Worm (Caenorhabditis elegans) whole organism, L1 larva: ENCODE measurements around the gene prx-6.

Experiments
- C04F5.9 ChIP-seq: sonication (generic microtip); optimal IDR thresholded peaks from 2 replicates; lab custom pipeline; 2016; ENCODE audit warnings: missing genetic modification characterization, missing compliant biosample characterization
- C16A3.4 ChIP-seq: fragments of 150-350 bp; optimal IDR thresholded peaks from 2 replicates; lab custom pipeline; 2014; ENCODE audit warnings: missing biosample characterization, missing genetic modification characterization
- F16B12.6 ChIP-seq: fragments of 150-350 bp; optimal IDR thresholded peaks from 2 replicates; lab custom pipeline; 2014; ENCODE audit warnings: missing biosample characterization, missing genetic modification characterization
- Y116A8C.19 ChIP-seq: sonication (generic microtip); optimal IDR thresholded peaks from 2 replicates; lab custom pipeline; 2016; ENCODE audit warnings: missing compliant biosample characterization, missing genetic modification characterization, borderline replicate concordance
- aha-1 ChIP-seq: fragments of 150-350 bp; optimal IDR thresholded peaks from 2 replicates; lab custom pipeline; 2014; ENCODE audit warnings: missing biosample characterization, missing genetic modification characterization
- aly-2 ChIP-seq: fragments of 150-350 bp; optimal IDR thresholded peaks from 2 replicates; lab custom pipeline; 2014; ENCODE audit warnings: missing biosample characterization, missing genetic modification characterization
- ama-1 ChIP-seq: fragments of 150-350 bp; optimal IDR thresholded peaks from 2 replicates; lab custom pipeline; 2014
- ceh-63 ChIP-seq: fragments of 200-800 bp; sonication (Bioruptor generic); optimal IDR thresholded peaks from 2 replicates; lab custom pipeline; 2018; ENCODE audit warnings: mild to moderate bottlenecking, missing genetic modification characterization, missing compliant biosample characterization
- ceh-90 ChIP-seq: sonication (generic microtip); optimal IDR thresholded peaks from 2 replicates; lab custom pipeline; 2016; ENCODE audit warnings: missing genetic modification characterization, missing compliant biosample characterization
- ces-1 ChIP-seq: fragments of 150-350 bp; optimal IDR thresholded peaks from 2 replicates; lab custom pipeline; 2014; ENCODE audit warnings: missing biosample characterization, missing genetic modification reagents, missing genetic modification characterization
- dpl-1 ChIP-seq, 3 experiments: fragments of 150-350 bp in 2 of 3; sonication (generic microtip) in 1 of 3; optimal IDR thresholded peaks; 2 replicates each; lab custom pipeline; 2014 to 2017; ENCODE audit warnings: missing biosample characterization in 3 of 3, missing genetic modification characterization in 3 of 3, missing genetic modification reagents in 3 of 3
- dsc-1 ChIP-seq: sonication (generic microtip); optimal IDR thresholded peaks from 2 replicates; lab custom pipeline; 2016; ENCODE audit warnings: mild to moderate bottlenecking, missing genetic modification characterization, missing compliant biosample characterization
- efl-1 ChIP-seq, 4 experiments: fragments of 150-350 bp; optimal IDR thresholded peaks in 3 of 4; peaks in 1 of 4; 1 replicate in 1 of 4; 2 replicates in 3 of 4; lab custom pipeline; 2014; ENCODE audit warnings: missing biosample characterization in 2 of 4, missing genetic modification characterization in 2 of 4, missing genetic modification reagents in 2 of 4
- egl-27 ChIP-seq, 2 experiments: fragments of 150-350 bp in 1 of 2; sonication (generic microtip); optimal IDR thresholded peaks; 3 replicates each; lab custom pipeline; 2017 to 2018; ENCODE audit warnings: missing biosample characterization in 2 of 2, missing genetic modification characterization in 2 of 2, missing genetic modification reagents in 2 of 2
- elt-2 ChIP-seq: sonication (generic microtip); optimal IDR thresholded peaks from 2 replicates; lab custom pipeline; 2016; ENCODE audit warnings: missing genetic modification characterization, mild to moderate bottlenecking, inconsistent platforms, missing compliant biosample characterization, missing genetic modification reagents
- irx-1 ChIP-seq: sonication (generic microtip); optimal IDR thresholded peaks from 2 replicates; lab custom pipeline; 2016; ENCODE audit warnings: missing genetic modification characterization, missing compliant biosample characterization
- isw-1 ChIP-seq: fragments of 200-800 bp; sonication (Bioruptor generic); IDR thresholded peaks from 2 replicates; pipeline ENCODE4 v1.3.6; 2022; ENCODE audit warnings: missing genetic modification characterization, missing compliant biosample characterization
- jun-1 ChIP-seq: fragments of 150-350 bp; optimal IDR thresholded peaks from 2 replicates; lab custom pipeline; 2014; ENCODE audit warnings: missing biosample characterization, missing genetic modification reagents, missing genetic modification characterization
- lin-14 ChIP-seq: fragments of 200-800 bp; sonication (Bioruptor generic); optimal IDR thresholded peaks from 2 replicates; lab custom pipeline; 2018; ENCODE audit warnings: mild to moderate bottlenecking, missing genetic modification characterization, moderate library complexity, missing compliant biosample characterization
- lin-35 ChIP-seq, 2 experiments: fragments of 150-350 bp; optimal IDR thresholded peaks; 2 replicates each; lab custom pipeline; 2014; ENCODE audit warnings: missing biosample characterization in 2 of 2, missing genetic modification characterization in 2 of 2, missing genetic modification reagents in 2 of 2
- lir-3 ChIP-seq: sonication (generic microtip); optimal IDR thresholded peaks from 2 replicates; lab custom pipeline; 2016; ENCODE audit warnings: mild to moderate bottlenecking, missing genetic modification characterization, moderate library complexity, missing compliant biosample characterization; ENCODE audit not compliant: poor library complexity
- lsy-2 ChIP-seq, 2 experiments: fragments of 150-350 bp; optimal IDR thresholded peaks; 2 replicates each; lab custom pipeline; 2014; ENCODE audit warnings: missing biosample characterization in 2 of 2, missing genetic modification characterization in 2 of 2
- mdl-1 ChIP-seq, 2 experiments: fragments of 150-350 bp; optimal IDR thresholded peaks; 2 replicates each; lab custom pipeline; 2014 to 2017; ENCODE audit warnings: missing biosample characterization in 2 of 2, missing genetic modification characterization in 2 of 2, inconsistent platforms in 1 of 2
- nhr-19 ChIP-seq: fragments of 200-800 bp; sonication (Bioruptor generic); conservative IDR thresholded peaks from 2 replicates; pipeline ENCODE4 v1.3.6; 2022; ENCODE audit warnings: missing genetic modification characterization, missing compliant biosample characterization
- nhr-20 ChIP-seq: sonication (generic microtip); optimal IDR thresholded peaks from 2 replicates; lab custom pipeline; 2016; ENCODE audit warnings: mild to moderate bottlenecking, missing genetic modification characterization, missing compliant biosample characterization
- nhr-47 ChIP-seq: sonication (generic microtip); optimal IDR thresholded peaks from 2 replicates; lab custom pipeline; 2016; ENCODE audit warnings: mild to moderate bottlenecking, missing genetic modification characterization, moderate library complexity, missing compliant biosample characterization
- nhr-71 ChIP-seq: sonication (generic microtip); optimal IDR thresholded peaks from 2 replicates; lab custom pipeline; 2016; ENCODE audit warnings: mild to moderate bottlenecking, missing genetic modification characterization, moderate library complexity, missing compliant biosample characterization
- nhr-76 ChIP-seq: sonication (generic microtip); optimal IDR thresholded peaks from 2 replicates; lab custom pipeline; 2017; ENCODE audit warnings: missing biosample characterization, missing genetic modification characterization
- nhr-84 ChIP-seq: sonication (generic microtip); optimal IDR thresholded peaks from 2 replicates; lab custom pipeline; 2017; ENCODE audit warnings: missing biosample characterization, missing genetic modification characterization
- nhr-85 ChIP-seq: sonication (generic microtip); peaks from one replicate; lab custom pipeline; 2016; ENCODE audit warnings: missing genetic modification characterization, inconsistent platforms, missing compliant biosample characterization
- pqm-1 ChIP-seq: sonication (generic microtip); optimal IDR thresholded peaks from 3 replicates; lab custom pipeline; 2017; ENCODE audit warnings: missing biosample characterization, missing genetic modification characterization
- rnt-1 ChIP-seq: sonication (generic microtip); optimal IDR thresholded peaks from 2 replicates; lab custom pipeline; 2016; ENCODE audit warnings: mild to moderate bottlenecking, missing genetic modification characterization, moderate library complexity, missing compliant biosample characterization
- snpc-4 ChIP-seq: fragments of 150-350 bp; optimal IDR thresholded peaks from 2 replicates; lab custom pipeline; 2014; ENCODE audit warnings: missing biosample characterization, missing genetic modification characterization
- snu-23 ChIP-seq: sonication (generic microtip); optimal IDR thresholded peaks from 2 replicates; lab custom pipeline; 2016; ENCODE audit warnings: missing genetic modification characterization, missing compliant biosample characterization
- swsn-7 ChIP-seq: sonication (generic microtip); optimal IDR thresholded peaks from 2 replicates; lab custom pipeline; 2016; ENCODE audit warnings: missing genetic modification characterization, missing compliant biosample characterization
- tbx-2 ChIP-seq: sonication (generic microtip); optimal IDR thresholded peaks from 2 replicates; lab custom pipeline; 2016; ENCODE audit warnings: missing genetic modification characterization, missing compliant biosample characterization
- unc-130 ChIP-seq: fragments of 150-350 bp; optimal IDR thresholded peaks from 2 replicates; lab custom pipeline; 2017; ENCODE audit warnings: missing biosample characterization, missing genetic modification characterization, inconsistent platforms
- vab-15 ChIP-seq: sonication (generic microtip); optimal IDR thresholded peaks from 2 replicates; lab custom pipeline; 2017; ENCODE audit warnings: missing genotype, mild to moderate bottlenecking, missing genetic modification characterization, missing compliant biosample characterization
- xbp-1 ChIP-seq: sonication (generic microtip); optimal IDR thresholded peaks from 2 replicates; lab custom pipeline; 2016; ENCODE audit warnings: missing genetic modification characterization, missing compliant biosample characterization
- ztf-4 ChIP-seq: fragments of 150-350 bp; optimal IDR thresholded peaks from 2 replicates; lab custom pipeline; 2014; ENCODE audit warnings: missing biosample characterization, missing genetic modification characterization

The prx-6 gene

ce11 chrV:4693282-4693588 is 26.7 kb downstream of the prx-6 start:
- TF ChIP-seq unc-130, result peak; percentile 32
- no peak for TF ChIP-seq F16B12.6 (tag; lab: Kevin White, UChicago)
- peak; percentile 64 for TF ChIP-seq nhr-71 (tag; lab: Kevin White, UChicago)
- TF ChIP-seq rnt-1 (tag; lab: Kevin White, UChicago), result peak; percentile 69
- TF ChIP-seq mdl-1 (tag; optimal IDR thresholded peaks at IDR 0.05; lab: Kevin White, UChicago), result peak in 1 of 2 experiments; percentile 27
- TF ChIP-seq lin-14 (GFP tag; lab: Kevin White, UChicago), result peak; percentile 69
- peak; percentile 39; the same call in 1 of the 2 replicates for TF ChIP-seq nhr-19
- TF ChIP-seq lsy-2 (tag; optimal IDR thresholded peaks at IDR 0.05; lab: Kevin White, UChicago), result peak; percentile 28 to 56
- no peak for TF ChIP-seq vab-15 (tag; lab: Kevin White, UChicago)
- peak; percentile 28 for TF ChIP-seq snu-23 (GFP tag; lab: Kevin White, UChicago)
- TF ChIP-seq nhr-84, result no peak
- TF ChIP-seq nhr-20 (tag; lab: Kevin White, UChicago), result peak; percentile 61
- peak; percentile 46 for TF ChIP-seq tbx-2

- TF ChIP-seq C16A3.4 (tag; lab: Kevin White, UChicago) (peak; percentile 4), lin-35 (GFP tag; optimal IDR thresholded peaks at IDR 0.05; lab: Kevin White, UChicago) (peak in 1 of 2 experiments; percentile 59), dpl-1 (GFP tag; optimal IDR thresholded peaks at IDR 0.05; lab: Kevin White, UChicago) (peak; percentile 22 to 61 (median 51)), nhr-85 (no peak), lir-3 (peak; percentile 3), efl-1 (optimal IDR thresholded peaks at IDR 0.05; lab: Kevin White, UChicago) (peak; percentile 52 to 58), efl-1 (GFP tag; optimal IDR thresholded peaks at IDR 0.05 in 1 of 2; lab: Kevin White, UChicago) (peak; percentile 54 to 95)
Measured at ce11 chrV:4692382-4693281, 27.3 kb downstream of the prx-6 start, which contains the start of gene cpg-8. Gene cpg-8, minus strand, starts transcription at chrV:4692432.

ce11 chrV:4691657-4692056 is 28.2 kb downstream of the prx-6 start:
- TF ChIP-seq nhr-20 (tag; lab: Kevin White, UChicago) (no peak), lir-3 (no peak), nhr-47 (tag; lab: Kevin White, UChicago) (no peak), mdl-1 (tag; optimal IDR thresholded peaks at IDR 0.05; lab: Kevin White, UChicago) (no peak), C04F5.9 (tag; lab: Kevin White, UChicago) (no peak), aha-1 (tag; lab: Kevin White, UChicago) (no peak), nhr-84 (no peak), swsn-7 (no peak), egl-27 (tag; optimal IDR thresholded peaks at IDR 0.05; lab: Kevin White, UChicago) (no peak), aly-2 (tag; lab: Kevin White, UChicago) (no peak), pqm-1 (no peak), nhr-76 (tag; lab: Kevin White, UChicago) (no peak), isw-1 (GFP tag; lab: Robert Waterston, UW) (no peak), ces-1 (GFP tag; lab: Kevin White, UChicago) (no peak), ztf-4 (no peak)

- TF ChIP-seq efl-1 (optimal IDR thresholded peaks at IDR 0.05; lab: Kevin White, UChicago), result no peak
- peak in 1 of 2 experiments; percentile 43 for TF ChIP-seq efl-1 (GFP tag; optimal IDR thresholded peaks at IDR 0.05 in 1 of 2; lab: Kevin White, UChicago)
- peak; percentile 38 for TF ChIP-seq ama-1 (lab: Kevin White, UChicago)
- TF ChIP-seq xbp-1, result no peak
- TF ChIP-seq, all 84 proteins: peak for 2
Measured at ce11 chrV:4689234-4689633, 30.7 kb downstream of the prx-6 start, which contains the start of gene K03B4.1. Gene K03B4.1, plus strand, starts transcription at chrV:4689330.

DNA sequence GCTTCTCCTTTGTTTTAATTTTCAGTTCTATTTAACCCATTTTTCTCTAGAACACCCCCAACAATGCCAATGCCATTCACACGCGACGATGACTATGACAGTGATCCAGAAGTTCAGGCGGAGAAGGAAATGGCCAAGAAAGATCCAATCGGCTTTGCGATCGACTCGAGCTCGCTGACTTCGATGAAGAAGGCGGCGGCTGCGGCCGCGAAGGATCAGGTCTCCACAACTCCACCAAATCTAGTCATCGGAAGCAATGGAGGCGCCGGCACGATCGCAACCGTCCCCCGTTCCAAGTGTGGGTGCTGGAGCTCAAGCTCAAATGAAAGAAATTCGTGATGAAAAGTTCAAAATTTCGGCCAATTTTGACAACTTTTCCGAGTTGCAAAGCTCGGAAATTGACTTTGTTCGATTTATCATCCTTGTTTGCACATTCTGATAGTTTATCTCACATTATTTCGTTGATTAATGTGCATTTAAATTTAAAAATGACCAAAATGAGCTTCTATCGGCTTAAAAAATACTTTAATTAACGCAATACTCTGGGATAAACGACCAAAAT is 31.9 kb downstream of the prx-6 start, which contains the start of gene K03B4.2:
K03B4.2 (plus strand) TSS at position 51 of the 562 bp plus-strand sequence.
- no peak for TF ChIP-seq dsc-1
- no peak for TF ChIP-seq nhr-76 (tag; lab: Kevin White, UChicago)
- no peak for TF ChIP-seq irx-1 (tag; lab: Kevin White, UChicago)
- TF ChIP-seq Y116A8C.19 (tag; lab: Kevin White, UChicago), result no peak
- peak; percentile 11 for TF ChIP-seq nhr-71 (tag; lab: Kevin White, UChicago)
- no peak for TF ChIP-seq ceh-90 (tag; lab: Kevin White, UChicago)
- TF ChIP-seq efl-1 (optimal IDR thresholded peaks at IDR 0.05; lab: Kevin White, UChicago), result no peak
- peak in 1 of 2 experiments; percentile 81 for TF ChIP-seq efl-1 (GFP tag; optimal IDR thresholded peaks at IDR 0.05 in 1 of 2; lab: Kevin White, UChicago)
- TF ChIP-seq dpl-1 (GFP tag; optimal IDR thresholded peaks at IDR 0.05; lab: Kevin White, UChicago), result no peak
- no peak for TF ChIP-seq C04F5.9 (tag; lab: Kevin White, UChicago)
- TF ChIP-seq snpc-4 (tag; lab: Kevin White, UChicago), result no peak
- TF ChIP-seq elt-2 (tag; lab: Kevin White, UChicago), result peak; percentile 3
- no peak for TF ChIP-seq ceh-63 (GFP tag; lab: Kevin White, UChicago)
- TF ChIP-seq ama-1 (lab: Kevin White, UChicago), result peak; percentile 71
- no peak for TF ChIP-seq jun-1 (tag; lab: Kevin White, UChicago)
- TF ChIP-seq, all 84 proteins: peak for 4
